Worm (Caenorhabditis elegans): Measurements from ENCODE around the gene hot-6.

DNA sequence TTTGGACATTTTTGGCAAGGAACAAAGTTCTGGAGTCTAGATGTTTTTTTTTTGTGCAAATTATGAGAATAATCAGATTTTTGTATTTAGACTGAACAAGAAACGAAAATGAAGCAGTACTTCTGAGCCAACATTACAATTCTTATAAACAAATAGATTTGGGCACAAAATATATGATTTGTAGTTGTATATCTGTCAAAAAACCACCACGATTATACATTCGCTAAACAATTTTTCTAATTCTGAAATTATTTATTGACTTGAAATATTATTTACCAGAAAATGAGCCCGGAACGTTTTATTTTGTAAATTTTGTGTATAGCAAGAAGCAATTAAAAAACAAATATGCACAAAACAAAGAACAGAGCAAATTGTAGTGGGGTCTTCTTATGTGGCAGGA, 48.7 kb upstream of the hot-6 start:
- TF ChIP-seq T22C8.4 (GFP tag; IDR thresholded peaks at IDR 0.05), result no peak
- no peak for TF ChIP-seq flt-1 (GFP tag; IDR thresholded peaks at IDR 0.05)
- no peak for TF ChIP-seq tab-1 (GFP tag; IDR thresholded peaks at IDR 0.05)
- no peak for TF ChIP-seq med-1 (GFP tag; optimal IDR thresholded peaks at IDR 0.05; ENCODE audit: insufficient read depth)
